Worm (Caenorhabditis elegans): ENCODE results near the gene wdr-37.
A peak's percentile ranks its signal among the peaks of the same experiment; 100 is the strongest.

Gene wdr-37

DNA sequence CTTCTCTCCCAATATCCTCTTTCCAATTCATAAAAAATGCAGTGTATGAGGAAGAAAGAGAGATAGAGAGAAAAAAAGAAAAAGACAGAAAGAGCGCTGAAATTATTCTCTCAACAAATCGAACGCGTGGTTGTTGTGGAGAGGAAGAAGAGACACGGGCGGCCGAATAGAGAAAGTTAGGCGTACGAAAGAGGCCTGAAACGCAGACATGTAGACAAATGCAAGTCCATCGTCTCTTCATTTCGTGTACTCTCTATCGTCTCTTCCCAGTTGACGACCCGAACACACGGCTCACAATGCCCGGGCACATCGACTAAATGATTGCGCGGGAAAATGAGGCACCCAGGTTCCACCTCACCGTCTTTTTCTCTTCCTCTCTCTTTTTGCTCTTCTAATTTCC lies 21.4 kb upstream of the wdr-37 start (continued):
- TF ChIP-seq F37D6.2 (tag; optimal IDR thresholded peaks at IDR 0.05) (peak; percentile 29), mxl-3 (GFP tag; optimal IDR thresholded peaks at IDR 0.05) (peak; percentile 91), nhr-42 (GFP tag; IDR thresholded peaks at IDR 0.05) (no peak), ceh-32 (tag; optimal IDR thresholded peaks at IDR 0.05; ENCODE audit: poor library complexity) (no peak), ZK337.2 (GFP tag; IDR thresholded peaks at IDR 0.05) (no peak), dmd-6 (GFP tag; IDR thresholded peaks at IDR 0.05) (peak; percentile 62; the same call in 1 of the 2 replicates), set-16 (GFP tag; IDR thresholded peaks at IDR 0.05) (peak; percentile 35; the same call in 1 of the 2 replicates), nhr-28 (tag; optimal IDR thresholded peaks at IDR 0.05) (peak; percentile 86), nhr-102 (tag; optimal IDR thresholded peaks at IDR 0.05) (peak; percentile 18), lin-38 (GFP tag; IDR thresholded peaks at IDR 0.05) (no peak), mep-1 (tag; optimal IDR thresholded peaks at IDR 0.05) (peak; percentile 87), T20F7.1 (GFP tag; optimal IDR thresholded peaks at IDR 0.05) (no peak), lin-13 (GFP tag; optimal IDR thresholded peaks at IDR 0.05) (peak; percentile 11), mes-2 (tag; optimal IDR thresholded peaks at IDR 0.05; ENCODE audit: poor library complexity, severe bottlenecking) (peak; percentile 62), ama-1 (optimal IDR thresholded peaks at IDR 0.05) (peak; percentile 35), lin-1 (GFP tag; IDR thresholded peaks at IDR 0.05) (no peak), rbr-2 (tag; optimal IDR thresholded peaks at IDR 0.05) (peak; percentile 78), unc-62 (GFP tag; optimal IDR thresholded peaks at IDR 0.05 in 1 of 2) (peak in 1 of 2 experiments; percentile 39), unc-62 (tag; optimal IDR thresholded peaks at IDR 0.05) (no peak), zip-11 (GFP tag; IDR thresholded peaks at IDR 0.05) (no peak), hif-1 (tag; optimal IDR thresholded peaks at IDR 0.05) (peak in 1 of 2 experiments; percentile 46), aha-1 (tag) (peak; percentile 8), mdl-1 (tag; optimal IDR thresholded peaks at IDR 0.05) (peak; percentile 41 to 85), hlh-11 (tag; optimal IDR thresholded peaks at IDR 0.05) (peak; percentile 90), egl-27 (tag; optimal IDR thresholded peaks at IDR 0.05) (no peak), mxl-2 (GFP tag; conservative IDR thresholded peaks at IDR 0.05) (no peak), hmg-1.1 (GFP tag; IDR thresholded peaks at IDR 0.05) (peak; percentile 80), ces-1 (GFP tag; optimal IDR thresholded peaks at IDR 0.05) (no peak), nhr-48 (tag; optimal IDR thresholded peaks at IDR 0.05) (peak; percentile 45), Y48G9A.11 (GFP tag; IDR thresholded peaks at IDR 0.05) (no peak), Y5F2A.4 (GFP tag; optimal IDR thresholded peaks at IDR 0.05) (no peak), nhr-77 (tag; optimal IDR thresholded peaks at IDR 0.05) (peak; percentile 65), lsy-2 (tag; optimal IDR thresholded peaks at IDR 0.05) (peak; percentile 52 to 76), duxl-1 (tag; optimal IDR thresholded peaks at IDR 0.05; ENCODE audit: poor library complexity) (peak; percentile 29)

DNA sequence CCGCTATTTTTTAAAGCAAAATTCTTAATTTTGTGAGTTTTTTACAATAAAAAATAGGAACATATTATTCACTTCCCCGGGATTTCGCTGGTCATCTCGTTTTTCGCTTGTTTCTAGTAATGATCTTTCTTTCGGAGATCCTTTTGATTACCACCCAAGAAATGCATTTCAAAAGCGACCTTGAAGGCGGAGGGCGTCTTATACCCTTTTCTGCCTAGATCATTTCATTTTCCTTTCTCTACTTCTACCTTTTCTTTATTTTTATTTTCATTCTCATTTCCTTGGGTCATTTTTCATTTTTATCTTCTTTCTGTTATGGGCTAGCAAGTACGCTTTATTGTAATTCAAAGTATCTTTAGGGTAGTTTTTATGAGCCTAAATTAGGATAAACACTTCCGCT lies 20.3 kb upstream of the wdr-37 start:
- no peak for TF ChIP-seq zfp-2 (tag; optimal IDR thresholded peaks at IDR 0.05)
- TF ChIP-seq aha-1 (tag) = peak; percentile 74

DNA sequence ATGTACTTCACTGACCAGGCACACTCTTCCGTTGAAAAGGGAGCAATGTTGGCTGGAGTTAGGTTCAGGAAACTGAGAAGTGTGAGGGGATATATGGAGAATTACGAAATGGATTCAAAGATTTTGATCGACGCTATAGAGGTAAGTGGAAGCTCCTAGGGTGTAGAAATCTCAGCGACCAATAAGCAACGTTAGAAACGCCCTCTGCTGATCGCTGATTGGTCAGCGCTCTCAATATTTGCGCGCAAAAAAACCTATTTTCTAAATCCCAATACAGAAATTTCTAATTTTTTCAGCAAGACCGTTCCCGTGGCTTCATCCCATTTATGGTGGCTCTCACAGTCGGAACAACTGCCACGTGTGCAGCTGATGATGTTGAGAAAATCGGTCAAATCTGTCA lies 15.8 kb upstream of the wdr-37 start:
- TF ChIP-seq Y105C5A.15 (GFP tag; IDR thresholded peaks at IDR 0.05) = no peak
- no peak for TF ChIP-seq jun-1 (tag; optimal IDR thresholded peaks at IDR 0.05)
- no peak for TF ChIP-seq ztf-7 (tag; optimal IDR thresholded peaks at IDR 0.05)
- no peak for TF ChIP-seq fos-1 (tag; optimal IDR thresholded peaks at IDR 0.05)
- no peak for TF ChIP-seq sdz-12 (GFP tag; optimal IDR thresholded peaks at IDR 0.05)
- TF ChIP-seq Y5F2A.4 (GFP tag; optimal IDR thresholded peaks at IDR 0.05) = no peak
- TF ChIP-seq ces-1 (GFP tag; optimal IDR thresholded peaks at IDR 0.05) = no peak
- TF ChIP-seq madf-5 (GFP tag; IDR thresholded peaks at IDR 0.05) = no peak
- no peak for TF ChIP-seq dpl-1 (GFP tag; optimal IDR thresholded peaks at IDR 0.05)
- TF ChIP-seq zfp-3 (GFP tag; conservative IDR thresholded peaks at IDR 0.05) = no peak
- no peak for TF ChIP-seq saeg-2 (GFP tag; IDR thresholded peaks at IDR 0.05)
